Worm (Caenorhabditis elegans) whole organism, young adult: ENCODE measurements around the gene R52.5.

Source experiments
- F33H1.4 ChIP-seq: fragments of 200-800 bp; sonication (Bioruptor generic); IDR thresholded peaks from 2 replicates; pipeline ENCODE4 v1.3.6; 2022; ENCODE audit warnings: missing genetic modification reagents, missing genetic modification characterization, missing compliant biosample characterization
- F57A8.1 ChIP-seq: fragments of 200-800 bp; sonication (Bioruptor generic); optimal IDR thresholded peaks from 2 replicates; lab custom pipeline; 2018; ENCODE audit warnings: mild to moderate bottlenecking, missing genetic modification characterization, moderate library complexity, missing compliant biosample characterization
- K11D2.4 ChIP-seq: fragments of 200-800 bp; sonication (Bioruptor generic); IDR thresholded peaks from 2 replicates; pipeline ENCODE4 v1.3.6; 2022; ENCODE audit warnings: missing genetic modification reagents, missing genetic modification characterization, missing compliant biosample characterization
- Y53F4B.3 ChIP-seq: fragments of 200-800 bp; sonication (Bioruptor generic); IDR thresholded peaks from 2 replicates; pipeline ENCODE4 v1.3.6; 2022; ENCODE audit warnings: missing genetic modification reagents, missing genetic modification characterization, missing compliant biosample characterization
- Y79H2A.3 ChIP-seq: fragments of 200-800 bp; sonication (Bioruptor generic); conservative IDR thresholded peaks from 2 replicates; pipeline ENCODE4 v1.3.6; 2022; ENCODE audit warnings: missing genetic modification reagents, missing genetic modification characterization, missing compliant biosample characterization
- atf-7 ChIP-seq: sonication (generic microtip); optimal IDR thresholded peaks from 2 replicates; lab custom pipeline; 2017; ENCODE audit warnings: mild to moderate bottlenecking, missing genetic modification characterization, missing compliant biosample characterization
- athp-1 ChIP-seq: sonication (generic microtip); optimal IDR thresholded peaks from 2 replicates; lab custom pipeline; 2017; ENCODE audit warnings: mild to moderate bottlenecking, missing genetic modification characterization, missing compliant biosample characterization
- attf-5 ChIP-seq: fragments of 200-800 bp; sonication (Bioruptor generic); optimal IDR thresholded peaks from 2 replicates; lab custom pipeline; 2018; ENCODE audit warnings: mild to moderate bottlenecking, missing genetic modification characterization, missing compliant biosample characterization
- cebp-1 ChIP-seq, 2 experiments: fragments of 200-800 bp in 1 of 2; sonication (Bioruptor generic) in 1 of 2; sonication (generic microtip) in 1 of 2; IDR thresholded peaks in 1 of 2; optimal IDR thresholded peaks in 1 of 2; 2 replicates each; pipeline versions ENCODE4 v1.3.6 to Lab custom; 2017 to 2022; ENCODE audit warnings: missing compliant biosample characterization in 2 of 2, missing genetic modification characterization in 2 of 2, mild to moderate bottlenecking in 1 of 2, missing genetic modification reagents in 1 of 2, moderate library complexity in 1 of 2
- ceh-27 ChIP-seq: fragments of 200-800 bp; sonication (Bioruptor generic); optimal IDR thresholded peaks from 2 replicates; lab custom pipeline; 2018; ENCODE audit warnings: mild to moderate bottlenecking, missing genetic modification characterization, moderate library complexity, missing compliant biosample characterization
- ceh-79 ChIP-seq: sonication (generic microtip); optimal IDR thresholded peaks from 2 replicates; lab custom pipeline; 2017; ENCODE audit warnings: mild to moderate bottlenecking, missing genetic modification characterization, missing compliant biosample characterization
- dox-1 ChIP-seq: fragments of 200-800 bp; sonication (Bioruptor generic); IDR thresholded peaks from 2 replicates; pipeline ENCODE4 v1.3.6; 2022; ENCODE audit warnings: missing genetic modification reagents, missing genetic modification characterization, missing compliant biosample characterization
- dpff-1 ChIP-seq: sonication (generic microtip); optimal IDR thresholded peaks from 2 replicates; lab custom pipeline; 2017; ENCODE audit warnings: mild to moderate bottlenecking, missing genetic modification characterization, missing compliant biosample characterization
- ets-4 ChIP-seq: fragments of 200-800 bp; sonication (Bioruptor generic); optimal IDR thresholded peaks from 2 replicates; lab custom pipeline; 2018; ENCODE audit warnings: mild to moderate bottlenecking, missing genetic modification characterization, missing compliant biosample characterization
- hlh-12 ChIP-seq: sonication (generic microtip); optimal IDR thresholded peaks from 2 replicates; lab custom pipeline; 2016; ENCODE audit warnings: missing genetic modification characterization, missing compliant biosample characterization
- hlh-26 ChIP-seq: fragments of 200-800 bp; sonication (Bioruptor generic); conservative IDR thresholded peaks from 2 replicates; pipeline ENCODE4 v1.3.6; 2022; ENCODE audit warnings: missing genetic modification reagents, missing genetic modification characterization, missing compliant biosample characterization
- hrde-1 ChIP-seq: sonication (generic microtip); optimal IDR thresholded peaks from 2 replicates; lab custom pipeline; 2016; ENCODE audit warnings: missing genetic modification characterization, mild to moderate bottlenecking, missing compliant biosample characterization, moderate library complexity, missing genotype, missing genetic modification reagents, borderline replicate concordance
- let-526 ChIP-seq: fragments of 200-800 bp; sonication (Bioruptor generic); IDR thresholded peaks from 2 replicates; pipeline ENCODE4 v1.3.6; 2022; ENCODE audit warnings: missing genetic modification reagents, missing genetic modification characterization, missing compliant biosample characterization
- lir-1 ChIP-seq: fragments of 200-800 bp; sonication (Bioruptor generic); conservative IDR thresholded peaks from 2 replicates; pipeline ENCODE4 v1.3.6; 2022; ENCODE audit warnings: missing genetic modification reagents, missing genetic modification characterization, missing compliant biosample characterization
- mcd-1 ChIP-seq: fragments of 200-800 bp; sonication (Bioruptor generic); IDR thresholded peaks from 2 replicates; pipeline ENCODE4 v1.3.6; 2022; ENCODE audit warnings: missing genetic modification reagents, missing genetic modification characterization, missing compliant biosample characterization
- nhr-120 ChIP-seq: fragments of 200-800 bp; sonication (Bioruptor generic); IDR thresholded peaks from 2 replicates; pipeline ENCODE4 v1.3.6; 2022; ENCODE audit warnings: missing genetic modification characterization, missing compliant biosample characterization
- nhr-80 ChIP-seq: sonication (generic microtip); optimal IDR thresholded peaks from 2 replicates; lab custom pipeline; 2016; ENCODE audit warnings: missing genetic modification characterization, missing compliant biosample characterization
- pha-4 ChIP-seq: fragments of 150-350 bp; sonication (generic microtip); optimal IDR thresholded peaks from 2 replicates; lab custom pipeline; 2014; ENCODE audit warnings: missing biosample characterization, missing genetic modification reagents, missing genetic modification characterization
- rcor-1 ChIP-seq: fragments of 200-800 bp; sonication (Bioruptor generic); IDR thresholded peaks from 2 replicates; pipeline ENCODE4 v1.3.6; 2022; ENCODE audit warnings: missing genetic modification reagents, missing genetic modification characterization, missing compliant biosample characterization
- sptf-2 ChIP-seq: fragments of 200-800 bp; sonication (Bioruptor generic); optimal IDR thresholded peaks from 2 replicates; lab custom pipeline; 2018; ENCODE audit warnings: mild to moderate bottlenecking, missing genetic modification characterization, missing compliant biosample characterization
- xnd-1 ChIP-seq: sonication (generic microtip); optimal IDR thresholded peaks from 2 replicates; lab custom pipeline; 2016; ENCODE audit warnings: missing genotype, missing genetic modification reagents, missing genetic modification characterization, missing compliant biosample characterization
- zfh-2 ChIP-seq: fragments of 200-800 bp; sonication (Bioruptor generic); conservative IDR thresholded peaks from 2 replicates; pipeline ENCODE4 v1.3.6; 2022; ENCODE audit warnings: missing genetic modification reagents, missing genetic modification characterization, missing compliant biosample characterization
- ztf-22 ChIP-seq: fragments of 200-800 bp; sonication (Bioruptor generic); optimal IDR thresholded peaks from 2 replicates; lab custom pipeline; 2018; ENCODE audit warnings: mild to moderate bottlenecking, missing genetic modification characterization, moderate library complexity, missing compliant biosample characterization
- ztf-6 ChIP-seq: fragments of 200-800 bp; sonication (Bioruptor generic); IDR thresholded peaks from 2 replicates; pipeline ENCODE4 v1.3.6; 2022; ENCODE audit warnings: missing genetic modification reagents, missing genetic modification characterization, missing compliant biosample characterization

R52.5 gene

ce11 chrII:2099139-2099976 is 10.5 kb downstream of the R52.5 start, which contains the start of gene math-42:
Gene math-42, plus strand, starts transcription at chrII:2099926.
- TF ChIP-seq hlh-12 (tag; lab: Kevin White, UChicago) (no peak), rcor-1 (GFP tag; lab: Robert Waterston, UW) (no peak), Y53F4B.3 (GFP tag; lab: Robert Waterston, UW) (no peak), nhr-80 (tag; lab: Kevin White, UChicago) (peak; percentile 27), ztf-22 (GFP tag; lab: Kevin White, UChicago) (no peak), mcd-1 (no peak)

- TF ChIP-seq hlh-26 (no peak), lir-1 (GFP tag; lab: Robert Waterston, UW) (no peak), zfh-2 (GFP tag; lab: Robert Waterston, UW) (no peak), nhr-120 (GFP tag; lab: Robert Waterston, UW) (no peak), Y53F4B.3 (GFP tag; lab: Robert Waterston, UW) (no peak)
These were observed 14.8 kb downstream of the R52.5 start, which contains the start of gene T16A1.2 for ce11 chrII:2094924-2095650. Gene T16A1.2, plus strand, starts transcription at chrII:2095600.

ce11 chrII:2093456-2093926 is 16.4 kb downstream of the R52.5 start, which contains the start of gene fbxb-37:
Gene fbxb-37, minus strand, starts transcription at chrII:2093876.
- TF ChIP-seq let-526 (GFP tag; lab: Robert Waterston, UW) (no peak), xnd-1 (tag; lab: Kevin White, UChicago) (no peak), atf-7 (tag; lab: Kevin White, UChicago) (no peak), F57A8.1 (GFP tag; lab: Kevin White, UChicago) (no peak), K11D2.4 (GFP tag; lab: Robert Waterston, UW) (no peak), hrde-1 (no peak), dox-1 (no peak)

DNA sequence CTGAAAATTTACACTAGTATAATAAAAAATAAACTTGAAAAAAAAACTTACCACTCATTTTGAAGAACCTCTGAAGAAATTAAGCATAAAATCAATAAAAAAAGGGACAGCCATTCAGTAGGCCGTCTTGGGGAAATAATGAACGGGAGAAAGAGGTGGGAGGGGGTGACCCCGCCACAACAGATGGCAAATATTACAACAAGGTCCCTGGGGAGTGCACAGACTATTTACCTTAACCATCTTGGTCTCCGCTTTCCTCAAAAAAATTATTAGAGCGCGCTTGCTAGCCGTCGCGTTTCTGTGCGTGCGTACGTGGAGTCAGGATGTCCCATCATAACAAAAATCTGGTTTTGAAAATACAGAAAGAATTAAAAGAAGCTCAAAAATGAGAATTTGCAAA is 17.9 kb downstream of the R52.5 start, which contains the start of gene T16A1.10:
Gene T16A1.10, minus strand, starts transcription at position 123 of the 400 bp plus-strand sequence.
- TF ChIP-seq dpff-1 (tag; lab: Kevin White, UChicago) (no peak), ets-4 (GFP tag; lab: Kevin White, UChicago) (no peak), ceh-27 (GFP tag; lab: Kevin White, UChicago) (no peak), attf-5 (GFP tag; lab: Kevin White, UChicago) (no peak), F33H1.4 (GFP tag; lab: Robert Waterston, UW) (no peak), sptf-2 (GFP tag; lab: Kevin White, UChicago) (no peak), zfh-2 (GFP tag; lab: Robert Waterston, UW) (no peak), ceh-79 (tag; lab: Kevin White, UChicago) (no peak), athp-1 (no peak), mcd-1 (no peak)

DNA sequence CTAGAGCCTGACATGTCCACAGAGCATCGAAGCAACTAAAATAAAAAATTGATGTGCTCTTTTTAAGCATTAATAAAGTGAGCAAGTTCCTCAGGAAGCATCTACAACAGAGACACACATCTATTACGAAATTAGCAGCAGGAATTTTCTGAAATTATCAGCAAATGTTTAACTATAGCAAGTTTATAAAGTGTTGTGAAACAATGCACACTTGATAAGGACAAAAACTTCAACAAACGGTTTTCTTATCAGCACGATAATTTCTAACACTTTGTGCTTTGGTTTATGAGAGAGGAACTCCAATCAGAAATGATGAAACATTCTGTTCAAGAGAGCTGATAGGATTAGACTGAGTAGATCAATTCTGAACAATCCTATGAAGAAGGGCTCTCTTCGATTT is 19.2 kb downstream of the R52.5 start, which contains the start of gene trpl-5:
Gene trpl-5, minus strand, starts transcription at position 32 of the 400 bp plus-strand sequence.
- TF ChIP-seq ztf-6 (GFP tag; lab: Robert Waterston, UW) = no peak
- TF ChIP-seq cebp-1 (GFP tag; IDR thresholded peaks at IDR 0.05; lab: Robert Waterston, UW) = peak; percentile 56; the same call in 1 of the 2 replicates
- no peak for TF ChIP-seq cebp-1 (tag; optimal IDR thresholded peaks at IDR 0.05; lab: Kevin White, UChicago)
- peak; percentile 15 for TF ChIP-seq pha-4
- TF ChIP-seq Y79H2A.3 = no peak
- TF ChIP-seq nhr-80 (tag; lab: Kevin White, UChicago) = peak; percentile 76
